Fruit fly (Drosophila melanogaster) Kc167 (cell line): ENCODE data around the gene wry.

Experiments used
- Myc ChIP-seq: fragments of >200 bp; optimal IDR thresholded peaks from 2 replicates; lab custom pipeline; 2017; ENCODE audit warnings: missing external identifiers
- Sin3A ChIP-seq: fragments of >200 bp; optimal IDR thresholded peaks from 2 replicates; lab custom pipeline; 2018; ENCODE audit warnings: missing external identifiers
- h ChIP-seq: fragments of >200 bp; optimal IDR thresholded peaks from 3 replicates; lab custom pipeline; 2018; ENCODE audit warnings: missing external identifiers
- insv ChIP-seq: fragments of >200 bp; optimal IDR thresholded peaks from 3 replicates; lab custom pipeline; 2018; ENCODE audit warnings: missing external identifiers
- psq ChIP-seq: fragments of >200 bp; optimal IDR thresholded peaks from 2 replicates; lab custom pipeline; 2017; ENCODE audit warnings: missing external identifiers
- ttk ChIP-seq: sonication (Bioruptor generic); optimal IDR thresholded peaks from 2 replicates; lab custom pipeline; 2017; ENCODE audit warnings: missing external identifiers

wry gene

DNA sequence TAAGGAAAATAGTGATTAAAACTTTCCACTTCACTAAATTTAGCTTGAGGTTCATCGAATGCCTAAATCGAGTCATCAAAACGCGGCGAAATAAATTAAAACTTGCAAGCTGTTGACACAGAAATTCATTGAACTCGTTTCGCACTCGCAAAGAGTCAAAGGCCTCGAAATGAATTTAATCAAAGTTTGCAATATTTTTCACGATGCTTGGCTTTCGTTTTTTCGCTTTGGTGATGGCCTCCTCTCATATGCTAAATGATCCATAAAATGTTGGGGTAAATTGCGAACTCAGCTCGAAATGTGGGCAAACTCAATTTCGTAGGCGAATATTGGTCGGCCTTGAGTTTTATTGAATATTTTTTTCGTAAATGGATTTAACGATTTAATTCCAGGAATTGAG lies 70.0 kb downstream of the wry start:
- TF ChIP-seq insv (lab: Kevin White, UChicago) = no peak
- TF ChIP-seq h (lab: Kevin White, UChicago) = no peak
- TF ChIP-seq Sin3A (lab: Kevin White, UChicago) = no peak

DNA sequence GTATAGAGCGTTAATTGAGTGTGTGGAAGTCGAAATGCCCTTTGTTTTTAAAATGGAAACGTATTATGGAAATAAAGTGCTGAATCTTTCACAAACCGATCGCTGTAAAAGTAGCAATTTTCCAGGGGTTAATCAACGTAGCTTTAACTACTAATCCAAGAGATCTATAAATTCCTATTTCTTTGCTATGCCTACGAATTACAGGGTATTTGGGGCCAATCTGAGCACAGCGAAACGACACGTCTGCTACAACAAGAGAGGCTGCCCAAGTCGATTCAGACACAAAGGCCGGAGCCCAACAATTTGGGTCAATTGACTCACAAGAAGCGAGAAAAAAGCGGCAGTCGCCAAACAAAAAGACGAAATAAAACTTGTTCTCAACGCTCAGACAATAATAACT lies 70.8 kb downstream of the wry start:
- no peak for TF ChIP-seq insv (lab: Kevin White, UChicago)
- no peak for TF ChIP-seq ttk (lab: Kevin White, UChicago)
- no peak for TF ChIP-seq h (lab: Kevin White, UChicago)
- no peak for TF ChIP-seq Myc
- no peak for TF ChIP-seq Sin3A (lab: Kevin White, UChicago)
- no peak for TF ChIP-seq psq (lab: Kevin White, UChicago)
